Fruit fly (Drosophila melanogaster) whole organism, wandering third instar larva: Measurements from ENCODE around the gene Stt3A.
A peak's percentile ranks its signal among the peaks of the same experiment; 100 is the strongest.

Experiments used
- Abd-B ChIP-seq: fragments of >200 bp; optimal IDR thresholded peaks from 2 replicates; lab custom pipeline; 2017; ENCODE audit warnings: missing biosample characterization, missing genetic modification characterization
- CG32264 ChIP-seq: fragments of 200-800 bp; sonication (Bioruptor generic); optimal IDR thresholded peaks from 2 replicates; lab custom pipeline; 2016; ENCODE audit warnings: missing biosample characterization, missing genetic modification characterization
- CG9705 ChIP-seq: fragments of 200-800 bp; sonication (Bioruptor generic); optimal IDR thresholded peaks from 2 replicates; lab custom pipeline; 2018; ENCODE audit warnings: missing biosample characterization, mild to moderate bottlenecking, missing genetic modification characterization
- CrebA ChIP-seq: fragments of 200-800 bp; sonication (Bioruptor generic); optimal IDR thresholded peaks from 2 replicates; lab custom pipeline; 2016; ENCODE audit warnings: missing biosample characterization, mild to moderate bottlenecking, missing genetic modification characterization, borderline replicate concordance
- Dfd ChIP-seq: fragments of >200 bp; optimal IDR thresholded peaks from 2 replicates; lab custom pipeline; 2017; ENCODE audit warnings: missing biosample characterization, missing genetic modification characterization
- Dif ChIP-seq: fragments of 200-275, 200-300 bp; sonication (Bioruptor generic); optimal IDR thresholded peaks from 2 replicates; lab custom pipeline; 2018; ENCODE audit warnings: missing biosample characterization, missing genetic modification characterization; ENCODE audit not compliant: partially characterized antibody
- GATAd ChIP-seq: sonication (Bioruptor generic); optimal IDR thresholded peaks from 2 replicates; lab custom pipeline; 2016; ENCODE audit warnings: missing biosample characterization, missing genetic modification characterization
- HLH106 ChIP-seq: fragments of 200-800 bp; optimal IDR thresholded peaks from 3 replicates; lab custom pipeline; 2019; ENCODE audit warnings: missing biosample characterization, mild to moderate bottlenecking, missing genetic modification characterization, moderate library complexity
- Hnf4 ChIP-seq: fragments of 200-800 bp; sonication (Bioruptor generic); optimal IDR thresholded peaks from 2 replicates; lab custom pipeline; 2016; ENCODE audit warnings: missing biosample characterization, mild to moderate bottlenecking, missing genetic modification characterization
- Hr78 ChIP-seq: fragments of >200 bp; optimal IDR thresholded peaks from 2 replicates; lab custom pipeline; 2017; ENCODE audit warnings: missing biosample characterization, missing genetic modification characterization
- Hr83 ChIP-seq: fragments of 200-300 bp; sonication (Bioruptor generic); optimal IDR thresholded peaks from 2 replicates; lab custom pipeline; 2016; ENCODE audit warnings: missing biosample characterization, mild to moderate bottlenecking, missing genetic modification characterization, moderate library complexity; ENCODE audit not compliant: poor library complexity, severe bottlenecking
- Jra ChIP-seq: sonication (Bioruptor generic); optimal IDR thresholded peaks from 2 replicates; lab custom pipeline; 2016; ENCODE audit warnings: missing biosample characterization, missing genetic modification characterization
- Mio ChIP-seq: sonication (Bioruptor generic); optimal IDR thresholded peaks from 2 replicates; lab custom pipeline; 2016; ENCODE audit warnings: missing biosample characterization, missing genetic modification characterization
- Myc ChIP-seq: fragments of >200 bp; optimal IDR thresholded peaks from 2 replicates; lab custom pipeline; 2017
- N ChIP-seq: fragments of >200 bp; optimal IDR thresholded peaks from 2 replicates; lab custom pipeline; 2018; ENCODE audit warnings: missing biosample characterization, missing external identifiers, missing genetic modification characterization
- OdsH ChIP-seq: fragments of 200-800 bp; sonication (Bioruptor generic); optimal IDR thresholded peaks from 2 replicates; lab custom pipeline; 2016; ENCODE audit warnings: missing biosample characterization, mild to moderate bottlenecking, missing genetic modification characterization
- Rel ChIP-seq, 2 experiments: fragments of 200-800 bp; sonication (Bioruptor generic) in 1 of 2; optimal IDR thresholded peaks; 2 replicates in 1 of 2; 3 replicates in 1 of 2; lab custom pipeline; 2016 to 2019; ENCODE audit warnings: mild to moderate bottlenecking in 2 of 2, missing biosample characterization in 2 of 2, missing genetic modification characterization in 2 of 2, moderate library complexity in 1 of 2
- Sp1 ChIP-seq: fragments of 200-800 bp; sonication (Bioruptor generic); optimal IDR thresholded peaks from 3 replicates; lab custom pipeline; 2019; ENCODE audit warnings: missing biosample characterization, mild to moderate bottlenecking, missing genetic modification characterization, moderate library complexity
- Vsx2 ChIP-seq: fragments of 200-300, 225-300 bp; sonication (Bioruptor generic); optimal IDR thresholded peaks from 2 replicates; lab custom pipeline; 2018; ENCODE audit warnings: missing biosample characterization, missing genetic modification characterization; ENCODE audit not compliant: partially characterized antibody
- br ChIP-seq: fragments of 200-800 bp; sonication (Bioruptor generic); optimal IDR thresholded peaks from 2 replicates; lab custom pipeline; 2016; ENCODE audit warnings: missing biosample characterization, missing genetic modification characterization
- brk ChIP-seq: fragments of 200-800 bp; sonication (Bioruptor generic); optimal IDR thresholded peaks from 2 replicates; lab custom pipeline; 2016; ENCODE audit warnings: missing biosample characterization, mild to moderate bottlenecking, missing genetic modification characterization
- dl ChIP-seq, 2 experiments: fragments of 175-275, 200-275 bp in 1 of 2; fragments of 200-275 bp in 1 of 2; sonication (Bioruptor generic); optimal IDR thresholded peaks; lab custom pipeline; 2018; ENCODE audit warnings: mild to moderate bottlenecking in 2 of 2, missing biosample characterization in 2 of 2, missing genetic modification characterization in 2 of 2, moderate library complexity in 2 of 2; ENCODE audit not compliant: partially characterized antibody in 2 of 2, insufficient read depth in 1 of 2
- dmrt93B ChIP-seq: fragments of 200-800 bp; sonication (Bioruptor generic); optimal IDR thresholded peaks from 2 replicates; lab custom pipeline; 2018; ENCODE audit warnings: missing biosample characterization, mild to moderate bottlenecking, missing genetic modification characterization
- dsf ChIP-seq: sonication (Bioruptor generic); optimal IDR thresholded peaks from 2 replicates; lab custom pipeline; 2016; ENCODE audit warnings: missing biosample characterization, missing genetic modification characterization, borderline replicate concordance
- ey ChIP-seq: fragments of 200-800 bp; sonication (Bioruptor generic); optimal IDR thresholded peaks from 2 replicates; lab custom pipeline; 2016; ENCODE audit warnings: missing biosample characterization, missing genetic modification characterization
- foxo ChIP-seq, 2 experiments: fragments of 200-800 bp; sonication (Bioruptor generic); optimal IDR thresholded peaks; 2 replicates in 1 of 2; 3 replicates in 1 of 2; lab custom pipeline; 2016 to 2017; ENCODE audit warnings: missing biosample characterization in 2 of 2, missing genetic modification characterization in 2 of 2
- fru ChIP-seq: fragments of 200-800 bp; sonication (Bioruptor generic); optimal IDR thresholded peaks from 3 replicates; lab custom pipeline; 2016; ENCODE audit warnings: missing biosample characterization, mild to moderate bottlenecking, missing genetic modification characterization
- h ChIP-seq: fragments of 200-800 bp; sonication (Bioruptor generic); optimal IDR thresholded peaks from 3 replicates; lab custom pipeline; 2016; ENCODE audit warnings: missing biosample characterization, mild to moderate bottlenecking, missing genetic modification characterization
- jim ChIP-seq: fragments of 175-275, 200-325 bp; sonication (Bioruptor generic); optimal IDR thresholded peaks from 2 replicates; lab custom pipeline; 2016; ENCODE audit warnings: missing biosample characterization, mild to moderate bottlenecking, missing genetic modification characterization
- lola ChIP-seq: fragments of >200 bp; optimal IDR thresholded peaks from 2 replicates; lab custom pipeline; 2017; ENCODE audit warnings: missing biosample characterization, missing genetic modification characterization
- pan ChIP-seq: fragments of >200 bp; optimal IDR thresholded peaks from 2 replicates; lab custom pipeline; 2017
- psq ChIP-seq: fragments of 200-800 bp; sonication (Bioruptor generic); optimal IDR thresholded peaks from 3 replicates; lab custom pipeline; 2017; ENCODE audit warnings: missing biosample characterization, mild to moderate bottlenecking, missing genetic modification characterization, moderate library complexity
- rgr ChIP-seq: fragments of 200-800 bp; sonication (Bioruptor generic); optimal IDR thresholded peaks from 3 replicates; lab custom pipeline; 2016; ENCODE audit warnings: missing biosample characterization, mild to moderate bottlenecking, missing genetic modification characterization
- sage ChIP-seq: fragments of 200-800 bp; sonication (Bioruptor generic); optimal IDR thresholded peaks from 2 replicates; lab custom pipeline; 2016; ENCODE audit warnings: missing biosample characterization, mild to moderate bottlenecking, missing genetic modification characterization
- sv ChIP-seq: fragments of 200-800 bp; sonication (Bioruptor generic); optimal IDR thresholded peaks from 3 replicates; lab custom pipeline; 2016; ENCODE audit warnings: missing biosample characterization, missing genetic modification characterization
- tai ChIP-seq: sonication (Bioruptor generic); optimal IDR thresholded peaks from 2 replicates; lab custom pipeline; 2016; ENCODE audit warnings: missing biosample characterization, missing genetic modification characterization
- usp ChIP-seq: fragments of >200 bp; optimal IDR thresholded peaks from 2 replicates; lab custom pipeline; 2017; ENCODE audit warnings: missing biosample characterization, missing genetic modification characterization
- woc ChIP-seq: sonication (Bioruptor generic); optimal IDR thresholded peaks from 2 replicates; lab custom pipeline; 2016; ENCODE audit warnings: missing biosample characterization, mild to moderate bottlenecking, missing genetic modification characterization

The Stt3A gene

DNA sequence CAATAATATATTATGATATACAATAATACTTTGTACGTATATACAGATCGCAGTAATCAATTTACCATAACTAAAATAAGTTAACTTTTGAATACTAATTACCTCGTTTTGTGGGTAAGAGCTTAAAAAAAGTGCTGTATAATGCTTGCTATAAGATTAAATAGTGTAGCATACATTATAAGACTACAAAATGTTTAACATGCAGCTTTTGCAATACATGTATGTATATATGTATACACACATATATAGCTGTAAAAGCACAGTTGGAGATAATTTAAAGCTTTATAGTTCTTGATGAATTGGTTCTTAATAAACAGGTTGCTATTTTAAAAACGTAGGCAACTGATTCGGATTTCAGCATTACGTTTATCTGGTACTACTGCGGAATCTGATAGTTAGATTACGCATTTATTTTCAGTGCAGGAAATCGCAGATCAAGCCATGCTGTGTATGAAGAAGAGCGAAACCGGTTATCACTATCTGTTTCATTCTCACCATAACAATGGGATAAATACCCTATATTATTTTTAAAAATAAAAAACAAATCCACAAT is 9.4 kb downstream of the Stt3A start:
- no peak for TF ChIP-seq CG9705 (GFP tag; lab: Kevin White, UChicago)
- no peak for TF ChIP-seq Rel (GFP tag; optimal IDR thresholded peaks at IDR 0.05; lab: Kevin White, UChicago)
- TF ChIP-seq Rel (tag; optimal IDR thresholded peaks at IDR 0.05; lab: Kevin White, UChicago), result no peak
- peak; percentile 18 for TF ChIP-seq br
- TF ChIP-seq Sp1 (GFP tag; lab: Kevin White, UChicago), result no peak
- TF ChIP-seq Jra (GFP tag; lab: Kevin White, UChicago), result no peak
- TF ChIP-seq GATAd (GFP tag; lab: Kevin White, UChicago), result no peak
- no peak for TF ChIP-seq brk (GFP tag; lab: Kevin White, UChicago)
- TF ChIP-seq N (GFP tag; lab: Kevin White, UChicago), result no peak
- no peak for TF ChIP-seq pan
- peak; percentile 12 for TF ChIP-seq psq (GFP tag; lab: Kevin White, UChicago)
- TF ChIP-seq Hnf4 (GFP tag; lab: Kevin White, UChicago), result no peak
- no peak for TF ChIP-seq usp (GFP tag; lab: Kevin White, UChicago)
- no peak for TF ChIP-seq dmrt93B (GFP tag; lab: Kevin White, UChicago)
- no peak for TF ChIP-seq Vsx2 (GFP tag; lab: Kevin White, UChicago)
- peak; percentile 30 for TF ChIP-seq HLH106
- no peak for TF ChIP-seq Abd-B (GFP tag; lab: Kevin White, UChicago)
- TF ChIP-seq ey (GFP tag; lab: Kevin White, UChicago), result peak; percentile 22
- TF ChIP-seq OdsH (GFP tag; lab: Kevin White, UChicago), result peak; percentile 26
- no peak for TF ChIP-seq tai (GFP tag; lab: Kevin White, UChicago)
- TF ChIP-seq fru (GFP tag; lab: Kevin White, UChicago), result peak; percentile 29
- TF ChIP-seq Myc (lab: Kevin White, UChicago), result no peak
- TF ChIP-seq woc (GFP tag; lab: Kevin White, UChicago), result peak; percentile 17
- no peak for TF ChIP-seq Hr83 (GFP tag; lab: Kevin White, UChicago)
- TF ChIP-seq Hr78 (GFP tag; lab: Kevin White, UChicago), result no peak
- no peak for TF ChIP-seq Mio (GFP tag; lab: Kevin White, UChicago)
- TF ChIP-seq dl (GFP tag; optimal IDR thresholded peaks at IDR 0.05; lab: Kevin White, UChicago; ENCODE audit: insufficient read depth in 1 of 2, partially characterized antibody in 2 of 2), result no peak
- TF ChIP-seq CG32264, result no peak
- no peak for TF ChIP-seq dsf (GFP tag; lab: Kevin White, UChicago)
- TF ChIP-seq CrebA (GFP tag; lab: Kevin White, UChicago), result no peak
- peak; percentile 62 for TF ChIP-seq h
- TF ChIP-seq Dfd, result no peak
- TF ChIP-seq rgr, result peak; percentile 20
- TF ChIP-seq lola, result no peak
- TF ChIP-seq Dif (GFP tag; lab: Kevin White, UChicago), result no peak
- TF ChIP-seq jim (GFP tag; lab: Kevin White, UChicago), result no peak
- peak; percentile 6 for TF ChIP-seq sage
- no peak for TF ChIP-seq sv (GFP tag; lab: Kevin White, UChicago)
- TF ChIP-seq foxo (GFP tag; optimal IDR thresholded peaks at IDR 0.05; lab: Kevin White, UChicago), result no peak

DNA sequence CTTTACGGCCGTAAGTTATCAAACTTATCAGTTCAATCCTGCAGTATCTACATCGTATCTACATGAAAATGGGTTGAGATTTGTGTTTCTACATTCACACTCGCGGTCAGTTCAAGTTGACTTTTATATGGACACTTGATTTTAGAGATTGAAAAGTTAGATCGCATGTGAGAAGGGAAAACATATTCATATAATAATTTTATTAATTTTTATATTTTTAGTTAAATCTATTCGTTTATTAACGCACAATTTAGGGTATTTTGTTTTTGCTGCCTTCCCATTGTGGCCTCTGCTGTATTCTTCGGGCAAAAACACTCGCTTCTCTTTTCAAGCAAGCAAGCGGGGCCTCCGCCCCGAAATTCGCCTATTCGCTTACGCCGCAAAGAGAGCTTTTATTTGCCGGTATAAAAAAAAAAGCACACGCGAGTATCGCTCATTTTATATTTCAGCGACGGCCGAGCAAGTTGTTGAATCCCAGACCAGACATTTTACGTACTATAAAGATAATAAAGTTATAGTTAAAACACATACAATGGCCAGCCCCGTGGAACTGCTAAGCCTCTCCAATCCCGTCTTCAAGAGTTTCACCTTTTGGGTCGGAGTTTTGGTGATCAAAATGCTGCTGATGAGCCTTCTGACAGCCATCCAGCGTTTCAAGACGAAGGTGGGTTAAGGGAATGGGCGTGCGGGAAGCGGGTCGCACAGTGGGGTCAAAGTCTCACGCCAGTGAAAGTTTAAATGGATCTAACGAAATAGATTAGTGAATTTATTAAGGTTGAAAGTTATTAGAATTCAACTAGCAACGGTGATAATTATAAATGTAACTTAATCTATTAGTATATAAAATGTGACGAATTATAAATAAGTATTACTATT is 10.9 kb downstream of the Stt3A start:
- TF ChIP-seq CG32264 (no peak), dmrt93B (GFP tag; lab: Kevin White, UChicago) (peak; percentile 72), Hnf4 (GFP tag; lab: Kevin White, UChicago) (peak; percentile 69), Dfd (no peak), Vsx2 (GFP tag; lab: Kevin White, UChicago) (no peak), HLH106 (peak; percentile 92), CrebA (GFP tag; lab: Kevin White, UChicago) (no peak), br (peak; percentile 50), Sp1 (GFP tag; lab: Kevin White, UChicago) (peak; percentile 86), CG9705 (GFP tag; lab: Kevin White, UChicago) (peak; percentile 79), dl (GFP tag; optimal IDR thresholded peaks at IDR 0.05; lab: Kevin White, UChicago; ENCODE audit: insufficient read depth in 1 of 2, partially characterized antibody in 2 of 2) (no peak), woc (GFP tag; lab: Kevin White, UChicago) (peak; percentile 57), Myc (lab: Kevin White, UChicago) (no peak), dsf (GFP tag; lab: Kevin White, UChicago) (no peak), jim (GFP tag; lab: Kevin White, UChicago) (no peak), N (GFP tag; lab: Kevin White, UChicago) (no peak), psq (GFP tag; lab: Kevin White, UChicago) (peak; percentile 75), Hr83 (GFP tag; lab: Kevin White, UChicago) (no peak), GATAd (GFP tag; lab: Kevin White, UChicago) (no peak), foxo (GFP tag; optimal IDR thresholded peaks at IDR 0.05; lab: Kevin White, UChicago) (peak in 1 of 2 experiments; percentile 81), OdsH (GFP tag; lab: Kevin White, UChicago) (peak; percentile 78), Rel (GFP tag; optimal IDR thresholded peaks at IDR 0.05; lab: Kevin White, UChicago) (no peak), Rel (tag; optimal IDR thresholded peaks at IDR 0.05; lab: Kevin White, UChicago) (peak; percentile 76), h (peak; percentile 82), Dif (GFP tag; lab: Kevin White, UChicago) (no peak), Jra (GFP tag; lab: Kevin White, UChicago) (no peak), rgr (peak; percentile 84), fru (GFP tag; lab: Kevin White, UChicago) (peak; percentile 72), ey (GFP tag; lab: Kevin White, UChicago) (peak; percentile 40), sv (GFP tag; lab: Kevin White, UChicago) (peak; percentile 52), usp (GFP tag; lab: Kevin White, UChicago) (no peak), brk (GFP tag; lab: Kevin White, UChicago) (peak; percentile 71), pan (no peak), tai (GFP tag; lab: Kevin White, UChicago) (no peak), sage (peak; percentile 57), Abd-B (GFP tag; lab: Kevin White, UChicago) (no peak), Mio (GFP tag; lab: Kevin White, UChicago) (no peak), Hr78 (GFP tag; lab: Kevin White, UChicago) (no peak)
